Worm (Caenorhabditis elegans): ENCODE measurements around the gene galt-1.

The galt-1 gene

DNA sequence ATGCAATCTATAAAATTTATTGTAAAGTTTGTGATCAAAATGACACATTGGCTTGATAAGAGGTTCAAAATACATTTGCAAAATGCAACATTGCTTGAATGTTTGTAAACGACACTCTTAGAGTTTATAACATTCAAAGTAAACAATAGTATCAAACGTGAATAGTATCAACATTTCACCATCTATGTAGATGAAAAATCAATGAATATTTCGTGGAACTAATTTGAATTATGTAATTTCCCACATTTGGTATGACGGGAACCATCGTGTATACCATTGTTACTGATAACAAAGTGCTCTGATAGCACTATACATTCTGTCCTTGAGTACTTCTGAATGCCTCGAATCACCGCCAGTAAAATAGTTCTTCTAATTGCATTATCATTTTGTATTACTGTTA, at the start of gene galt-1:
Gene galt-1 (plus strand): TSS at position 318 of the 400 bp plus-strand sequence.
- no peak for TF ChIP-seq nhr-76 (tag; optimal IDR thresholded peaks at IDR 0.05)
- TF ChIP-seq nhr-28 (tag; optimal IDR thresholded peaks at IDR 0.05), result no peak
- no peak for TF ChIP-seq hlh-1 (tag; optimal IDR thresholded peaks at IDR 0.05)
- TF ChIP-seq nhr-12 (tag; optimal IDR thresholded peaks at IDR 0.05), result no peak
- no peak for TF ChIP-seq ceh-83 (GFP tag; optimal IDR thresholded peaks at IDR 0.05)
- TF ChIP-seq unc-120 (tag; optimal IDR thresholded peaks at IDR 0.05; ENCODE audit: poor library complexity, severe bottlenecking), result no peak
- no peak for TF ChIP-seq cnd-1 (tag; optimal IDR thresholded peaks at IDR 0.05)
- no peak for TF ChIP-seq nhr-237 (tag; optimal IDR thresholded peaks at IDR 0.05)
- no peak for TF ChIP-seq lin-32 (GFP tag; optimal IDR thresholded peaks at IDR 0.05)
- TF ChIP-seq zip-8 (tag; optimal IDR thresholded peaks at IDR 0.05), result no peak
- no peak for TF ChIP-seq unc-39 (tag; optimal IDR thresholded peaks at IDR 0.05)

- no peak for TF ChIP-seq nhr-12 (tag; optimal IDR thresholded peaks at IDR 0.05)
- TF ChIP-seq mep-1 (tag; optimal IDR thresholded peaks at IDR 0.05), result no peak
- TF ChIP-seq nhr-28 (tag; optimal IDR thresholded peaks at IDR 0.05), result no peak
- no peak for TF ChIP-seq hlh-1 (tag; optimal IDR thresholded peaks at IDR 0.05)
- no peak for TF ChIP-seq unc-62 (GFP tag; optimal IDR thresholded peaks at IDR 0.05)
- TF ChIP-seq blmp-1 (tag; optimal IDR thresholded peaks at IDR 0.05), result no peak
Measured at ce11 chrV:5882429-5882828, 48.3 kb upstream of the galt-1 start.

DNA sequence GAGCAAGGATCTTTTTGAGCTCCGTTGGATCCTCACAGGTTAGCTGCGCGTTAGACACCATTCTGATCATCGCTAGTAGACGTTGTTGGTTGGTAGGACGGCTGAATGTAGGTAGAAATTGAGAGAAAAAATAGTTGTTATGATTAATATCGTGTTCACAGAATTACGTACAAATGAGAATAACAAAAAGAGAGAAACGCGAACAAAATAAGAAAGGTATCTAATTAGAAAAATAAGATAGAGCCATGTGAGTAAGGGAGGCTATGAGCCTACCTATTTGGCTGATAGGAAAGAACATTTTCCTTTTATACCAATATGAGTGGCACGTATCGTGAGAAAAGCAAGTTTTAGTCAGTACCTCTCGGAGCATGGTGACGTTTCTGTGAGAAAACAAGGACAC, 47.0 kb upstream of the galt-1 start, which contains the start of gene C04E6.8:
Gene C04E6.8 (minus strand): TSS at position 101 of the 400 bp plus-strand sequence.
- TF ChIP-seq lsy-2 (tag; optimal IDR thresholded peaks at IDR 0.05), result no peak
- TF ChIP-seq tbx-8 (GFP tag; optimal IDR thresholded peaks at IDR 0.05), result no peak
- no peak for TF ChIP-seq mep-1 (tag; optimal IDR thresholded peaks at IDR 0.05)
- no peak for TF ChIP-seq sptf-1 (tag; optimal IDR thresholded peaks at IDR 0.05)
- no peak for TF ChIP-seq elt-1 (tag; optimal IDR thresholded peaks at IDR 0.05; ENCODE audit: borderline replicate concordance, insufficient read depth)
- TF ChIP-seq bed-3 (GFP tag; optimal IDR thresholded peaks at IDR 0.05), result no peak
- TF ChIP-seq ztf-11 (tag; optimal IDR thresholded peaks at IDR 0.05), result no peak
- TF ChIP-seq zip-8 (tag; optimal IDR thresholded peaks at IDR 0.05), result no peak

- no peak for TF ChIP-seq flh-1 (GFP tag; optimal IDR thresholded peaks at IDR 0.05)
- TF ChIP-seq ceh-43 (GFP tag; optimal IDR thresholded peaks at IDR 0.05), result no peak
Measured at ce11 chrV:5888820-5889219, 41.9 kb upstream of the galt-1 start.

DNA sequence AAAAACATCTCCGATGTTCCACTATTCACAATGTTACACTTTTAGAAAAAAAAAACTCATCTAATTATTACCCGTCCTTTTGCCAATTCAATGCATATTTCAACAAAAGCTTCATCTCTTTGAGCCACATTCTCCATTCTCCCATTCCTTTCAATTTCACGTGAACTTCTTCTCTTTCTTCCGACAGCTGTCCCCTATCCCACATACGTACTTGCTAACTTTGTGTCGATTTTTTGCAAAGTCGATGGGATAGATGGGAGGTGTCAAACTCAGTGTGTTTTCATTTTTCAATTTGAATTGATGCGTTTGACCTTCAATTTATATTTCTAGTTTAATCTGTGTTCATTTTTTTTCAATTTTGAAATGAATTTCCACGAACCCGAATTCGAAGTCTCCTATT, 39.5 kb upstream of the galt-1 start:
- TF ChIP-seq unc-62 (GFP tag; optimal IDR thresholded peaks at IDR 0.05), result no peak
- peak; percentile 32 for TF ChIP-seq hlh-1 (tag; optimal IDR thresholded peaks at IDR 0.05)

ce11 chrV:5893015-5893414, 37.7 kb upstream of the galt-1 start, which contains the start of gene C04E6.7:
Gene C04E6.7, plus strand, starts transcription at chrV:5893315.
- TF ChIP-seq pha-4 (tag; optimal IDR thresholded peaks at IDR 0.05) (no peak), ham-2 (GFP tag; optimal IDR thresholded peaks at IDR 0.05) (no peak), mep-1 (tag; optimal IDR thresholded peaks at IDR 0.05) (no peak), M03D4.4 (tag; optimal IDR thresholded peaks at IDR 0.05) (no peak), ceh-83 (GFP tag; optimal IDR thresholded peaks at IDR 0.05) (no peak), nhr-12 (tag; optimal IDR thresholded peaks at IDR 0.05) (no peak), unc-39 (tag; optimal IDR thresholded peaks at IDR 0.05) (no peak), sem-2 (GFP tag; optimal IDR thresholded peaks at IDR 0.05) (no peak), ces-1 (GFP tag; optimal IDR thresholded peaks at IDR 0.05) (no peak), snpc-4 (tag; optimal IDR thresholded peaks at IDR 0.05) (no peak), lsy-2 (tag; optimal IDR thresholded peaks at IDR 0.05) (no peak), mls-2 (tag; optimal IDR thresholded peaks at IDR 0.05) (no peak), mab-5 (tag; optimal IDR thresholded peaks at IDR 0.05) (no peak), nhr-28 (tag; optimal IDR thresholded peaks at IDR 0.05) (no peak), hlh-1 (tag; optimal IDR thresholded peaks at IDR 0.05) (no peak)

Measured in whole organism, mixed stage, embryonic.